Fruit fly (Drosophila melanogaster) whole organism, embryonic: Measurements from ENCODE around the gene GIIIspla2.

Experiments used
- Atf3 ChIP-seq: fragments of 200-800 bp; sonication (Bioruptor generic); optimal IDR thresholded peaks from 3 replicates; lab custom pipeline; 2016; ENCODE audit warnings: missing biosample characterization, missing genetic modification characterization
- CG11456 ChIP-seq: fragments of 200-800 bp; sonication (Bioruptor generic); IDR thresholded peaks from 3 replicates; pipeline ENCODE4 v1.3.6; 2022; ENCODE audit warnings: missing biosample characterization, missing genetic modification characterization
- CG12155 ChIP-seq: fragments of 200-800 bp; sonication (Bioruptor generic); optimal IDR thresholded peaks from 3 replicates; lab custom pipeline; 2016; ENCODE audit warnings: missing biosample characterization, missing genetic modification characterization
- CG1233 ChIP-seq: fragments of 200-800 bp; sonication (Bioruptor generic); optimal IDR thresholded peaks from 4 replicates; lab custom pipeline; 2018; ENCODE audit warnings: missing biosample characterization, mild to moderate bottlenecking, missing genetic modification characterization
- CG13123 ChIP-seq: fragments of 200-800 bp; sonication (Bioruptor generic); optimal IDR thresholded peaks from 2 replicates; lab custom pipeline; 2016; ENCODE audit warnings: missing biosample characterization, missing genetic modification characterization
- CG17359 ChIP-seq: fragments of 200-800 bp; sonication (Bioruptor generic); optimal IDR thresholded peaks from 3 replicates; lab custom pipeline; 2018; ENCODE audit warnings: missing biosample characterization, mild to moderate bottlenecking, missing genetic modification characterization, moderate library complexity
- CG18599 ChIP-seq: fragments of 200-800 bp; sonication (Bioruptor generic); optimal IDR thresholded peaks from 3 replicates; lab custom pipeline; 2017; ENCODE audit warnings: missing biosample characterization, missing genetic modification characterization, mild to moderate bottlenecking, moderate library complexity, missing genetic modification reagents
- CG30403 ChIP-seq: fragments of 200-800 bp; sonication (Bioruptor generic); optimal IDR thresholded peaks from 3 replicates; lab custom pipeline; 2016; ENCODE audit warnings: missing biosample characterization, missing genetic modification characterization
- CG31224 ChIP-seq: fragments of 200-800 bp; sonication (Bioruptor generic); IDR thresholded peaks from 2 replicates; pipeline ENCODE4 v1.3.6; 2022; ENCODE audit warnings: missing biosample characterization, missing genetic modification characterization
- CG31365 ChIP-seq: fragments of 200-800 bp; sonication (Bioruptor generic); optimal IDR thresholded peaks from 2 replicates; lab custom pipeline; 2018; ENCODE audit warnings: missing biosample characterization, mild to moderate bottlenecking, missing genetic modification characterization
- CG31441 ChIP-seq: fragments of 200-800 bp; sonication (Bioruptor generic); IDR thresholded peaks from 2 replicates; pipeline ENCODE4 v1.3.6; 2022; ENCODE audit warnings: missing biosample characterization, missing genetic modification characterization
- CG32772 ChIP-seq: fragments of 200-800 bp; sonication (Bioruptor generic); IDR thresholded peaks from 2 replicates; pipeline ENCODE4 v1.3.6; 2022; ENCODE audit warnings: missing biosample characterization, missing genetic modification characterization
- CG34224 ChIP-seq: fragments of 200-800 bp; sonication (Bioruptor generic); IDR thresholded peaks from 3 replicates; pipeline ENCODE4 v1.3.6; 2022; ENCODE audit warnings: missing biosample characterization, missing genetic modification characterization; ENCODE audit not compliant: partially characterized antibody
- CG4360 ChIP-seq: fragments of 200-800 bp; sonication (Bioruptor generic); IDR thresholded peaks from 2 replicates; pipeline ENCODE4 v1.3.6; 2022; ENCODE audit warnings: missing biosample characterization, missing genetic modification characterization
- CG6254 ChIP-seq: fragments of 200-800 bp; sonication (Bioruptor generic); optimal IDR thresholded peaks from 3 replicates; lab custom pipeline; 2017; ENCODE audit warnings: mild to moderate bottlenecking, missing biosample characterization, missing genetic modification reagents, missing genetic modification characterization
- CG7987 ChIP-seq: fragments of 200-800 bp; sonication (Bioruptor generic); optimal IDR thresholded peaks from 2 replicates; lab custom pipeline; 2018; ENCODE audit warnings: missing biosample characterization, mild to moderate bottlenecking, missing genetic modification characterization, moderate library complexity
- CG8478 ChIP-seq: fragments of >200 bp; optimal IDR thresholded peaks from 2 replicates; lab custom pipeline; 2018
- CG9797 ChIP-seq: fragments of 200-800 bp; sonication (Bioruptor generic); optimal IDR thresholded peaks from 3 replicates; lab custom pipeline; 2018; ENCODE audit warnings: missing biosample characterization, mild to moderate bottlenecking, missing genetic modification characterization
- Dip2 ChIP-seq: fragments of 200-800 bp; sonication (Bioruptor generic); IDR thresholded peaks from 2 replicates; pipeline ENCODE4 v1.3.6; 2022; ENCODE audit warnings: missing biosample characterization, missing genetic modification characterization
- Gsc ChIP-seq: fragments of 200-800 bp; sonication (Bioruptor generic); IDR thresholded peaks from 2 replicates; pipeline ENCODE4 v1.3.6; 2022; ENCODE audit warnings: missing biosample characterization, missing genetic modification characterization
- Gug ChIP-seq: fragments of 200-800 bp; sonication (Bioruptor generic); IDR thresholded peaks from 4 replicates; pipeline ENCODE4 v1.3.6; 2022; ENCODE audit warnings: missing biosample characterization, missing genetic modification characterization
- HLH54F ChIP-seq: fragments of 200-800 bp; sonication (Bioruptor generic); optimal IDR thresholded peaks from 3 replicates; lab custom pipeline; 2016; ENCODE audit warnings: missing biosample characterization, missing genetic modification characterization
- Hand ChIP-seq: fragments of 200-800 bp; sonication (Bioruptor generic); optimal IDR thresholded peaks from 2 replicates; lab custom pipeline; 2017; ENCODE audit warnings: mild to moderate bottlenecking, missing biosample characterization, missing genetic modification reagents, missing genetic modification characterization
- Hr51 ChIP-seq, 2 experiments: fragments of 200-800 bp; sonication (Bioruptor generic); optimal IDR thresholded peaks; 2 replicates in 1 of 2; 3 replicates in 1 of 2; lab custom pipeline; 2016 to 2018; ENCODE audit warnings: missing biosample characterization in 2 of 2, missing genetic modification characterization in 2 of 2, mild to moderate bottlenecking in 1 of 2, moderate library complexity in 1 of 2
- MTF-1 ChIP-seq: fragments of 200-800 bp; sonication (Bioruptor generic); optimal IDR thresholded peaks from 2 replicates; lab custom pipeline; 2018; ENCODE audit warnings: missing biosample characterization, mild to moderate bottlenecking, missing genetic modification characterization, borderline replicate concordance
- Mes4 ChIP-seq: fragments of 200-800 bp; sonication (Bioruptor generic); optimal IDR thresholded peaks from 2 replicates; lab custom pipeline; 2016; ENCODE audit warnings: missing biosample characterization, missing genetic modification characterization
- Mrtf ChIP-seq: fragments of 200-800 bp; sonication (Bioruptor generic); IDR thresholded peaks from 3 replicates; pipeline ENCODE4 v1.3.6; 2022; ENCODE audit warnings: missing biosample characterization, missing genetic modification characterization
- NK7.1 ChIP-seq: fragments of 200-800 bp; sonication (Bioruptor generic); optimal IDR thresholded peaks from 3 replicates; lab custom pipeline; 2016; ENCODE audit warnings: missing biosample characterization, missing genetic modification characterization
- Pdp1 ChIP-seq, 2 experiments: fragments of 200-800 bp; sonication (Bioruptor generic); optimal IDR thresholded peaks; 3 replicates each; lab custom pipeline; 2016; ENCODE audit warnings: missing biosample characterization in 2 of 2, missing genetic modification characterization in 2 of 2, mild to moderate bottlenecking in 1 of 2, moderate library complexity in 1 of 2
- ap ChIP-seq: fragments of 200-800 bp; sonication (Bioruptor generic); IDR thresholded peaks from 2 replicates; pipeline ENCODE4 v1.3.6; 2022; ENCODE audit warnings: missing biosample characterization, missing genetic modification characterization
- bab2 ChIP-seq: fragments of 200-800 bp; sonication (Bioruptor generic); optimal IDR thresholded peaks from 2 replicates; lab custom pipeline; 2016; ENCODE audit warnings: missing biosample characterization, missing genetic modification characterization
- caup ChIP-seq: fragments of 200-800 bp; sonication (Bioruptor generic); optimal IDR thresholded peaks from 3 replicates; lab custom pipeline; 2017; ENCODE audit warnings: missing biosample characterization, mild to moderate bottlenecking, missing genetic modification characterization, moderate library complexity; ENCODE audit not compliant: severe bottlenecking
- cwo ChIP-seq: fragments of 200-800 bp; sonication (Bioruptor generic); optimal IDR thresholded peaks from 3 replicates; lab custom pipeline; 2017; ENCODE audit warnings: missing biosample characterization, missing genetic modification characterization, mild to moderate bottlenecking, moderate library complexity, missing genetic modification reagents
- da ChIP-seq: fragments of 200-800 bp; sonication (Bioruptor generic); optimal IDR thresholded peaks from 2 replicates; lab custom pipeline; 2016; ENCODE audit warnings: missing biosample characterization, missing genetic modification characterization
- ems ChIP-seq: fragments of 200-800 bp; sonication (Bioruptor generic); optimal IDR thresholded peaks from 3 replicates; lab custom pipeline; 2016; ENCODE audit warnings: missing biosample characterization, missing genetic modification characterization
- fd3F ChIP-seq: fragments of 200-800 bp; sonication (Bioruptor generic); optimal IDR thresholded peaks from 2 replicates; lab custom pipeline; 2018; ENCODE audit warnings: missing biosample characterization, mild to moderate bottlenecking, missing genetic modification characterization, moderate library complexity
- ftz-f1 ChIP-seq: fragments of 200-800 bp; sonication (Bioruptor generic); optimal IDR thresholded peaks from 2 replicates; lab custom pipeline; 2016; ENCODE audit warnings: missing biosample characterization, missing genetic modification characterization
- gem ChIP-seq: fragments of 200-800 bp; sonication (Bioruptor generic); optimal IDR thresholded peaks from 2 replicates; lab custom pipeline; 2019; ENCODE audit warnings: missing biosample characterization, mild to moderate bottlenecking, missing genetic modification characterization, moderate library complexity
- nerfin-1 ChIP-seq: fragments of 200-800 bp; sonication (Bioruptor generic); optimal IDR thresholded peaks from 3 replicates; lab custom pipeline; 2019; ENCODE audit warnings: missing biosample characterization, mild to moderate bottlenecking, missing genetic modification characterization, moderate library complexity
- nom ChIP-seq: fragments of 200-800 bp; sonication (Bioruptor generic); optimal IDR thresholded peaks from 2 replicates; lab custom pipeline; 2017; ENCODE audit warnings: missing biosample characterization, missing genetic modification characterization, mild to moderate bottlenecking, moderate library complexity, missing genetic modification reagents
- otp ChIP-seq: fragments of 200-800 bp; sonication (Bioruptor generic); IDR thresholded peaks from 3 replicates; pipeline ENCODE4, ENCODE4 v1.3.6; 2022; ENCODE audit warnings: missing biosample characterization, missing genetic modification characterization
- pros ChIP-seq: fragments of 200-800 bp; sonication (Bioruptor generic); optimal IDR thresholded peaks from 3 replicates; lab custom pipeline; 2019; ENCODE audit warnings: missing biosample characterization, mild to moderate bottlenecking, missing genetic modification characterization, moderate library complexity
- ro ChIP-seq: fragments of 200-800 bp; sonication (Bioruptor generic); IDR thresholded peaks from 2 replicates; pipeline ENCODE4 v1.3.6; 2022; ENCODE audit warnings: missing biosample characterization, missing genetic modification characterization
- row ChIP-seq: fragments of 200-800 bp; sonication (Bioruptor generic); IDR thresholded peaks from 3 replicates; pipeline ENCODE4 v1.3.6; 2022; ENCODE audit warnings: missing biosample characterization, missing genetic modification characterization
- sr ChIP-seq: fragments of 200-800 bp; sonication (Bioruptor generic); IDR thresholded peaks from 3 replicates; pipeline ENCODE4 v1.3.6; 2022; ENCODE audit warnings: missing biosample characterization, missing genetic modification characterization
- toy ChIP-seq: fragments of 200-800 bp; sonication (Bioruptor generic); IDR thresholded peaks from 2 replicates; pipeline ENCODE4 v1.3.6; 2022; ENCODE audit warnings: missing biosample characterization, missing genetic modification characterization
- trh ChIP-seq: fragments of 200-800 bp; sonication (Bioruptor generic); optimal IDR thresholded peaks from 2 replicates; lab custom pipeline; 2016; ENCODE audit warnings: missing biosample characterization, missing genetic modification characterization
- usp ChIP-seq: fragments of >200 bp; optimal IDR thresholded peaks from 2 replicates; lab custom pipeline; 2017; ENCODE audit warnings: missing biosample characterization, missing genetic modification characterization
- wek ChIP-seq: fragments of 200-800 bp; sonication (Bioruptor generic); optimal IDR thresholded peaks from 3 replicates; lab custom pipeline; 2018; ENCODE audit warnings: missing biosample characterization, mild to moderate bottlenecking, missing genetic modification characterization, moderate library complexity
- zen ChIP-seq: fragments of 200-800 bp; sonication (Bioruptor generic); optimal IDR thresholded peaks from 3 replicates; lab custom pipeline; 2018; ENCODE audit warnings: missing biosample characterization, mild to moderate bottlenecking, missing genetic modification characterization, moderate library complexity

Gene GIIIspla2

dm6 chrX:8131693-8132313, 25.6 kb upstream of the GIIIspla2 start, which contains the start of gene CG10958 (continued):
- TF ChIP-seq trh (GFP tag; lab: Kevin White, UChicago): no peak
- TF ChIP-seq CG1233 (GFP tag; lab: Kevin White, UChicago): peak; percentile 57
- peak; percentile 46 for TF ChIP-seq CG31441
- no peak for TF ChIP-seq zen (tag; lab: Kevin White, UChicago)
- TF ChIP-seq Hr51 (GFP tag; optimal IDR thresholded peaks at IDR 0.05; lab: Kevin White, UChicago): peak in 1 of 2 experiments; percentile 60
- TF ChIP-seq Hand (GFP tag; lab: Kevin White, UChicago): no peak
- peak; percentile 45 for TF ChIP-seq ems (GFP tag; lab: Kevin White, UChicago)
- TF ChIP-seq row: peak; percentile 82
- TF ChIP-seq CG13123 (GFP tag; lab: Kevin White, UChicago): peak; percentile 21
- TF ChIP-seq nerfin-1 (tag; lab: Kevin White, UChicago): peak; percentile 1
- TF ChIP-seq CG4360: no peak
- TF ChIP-seq da (GFP tag; lab: Kevin White, UChicago): no peak
- TF ChIP-seq wek (GFP tag; lab: Kevin White, UChicago): no peak
- peak; percentile 49 for TF ChIP-seq CG17359
- TF ChIP-seq CG31365 (tag; lab: Kevin White, UChicago): no peak
- no peak for TF ChIP-seq CG9797 (GFP tag; lab: Kevin White, UChicago)
- TF ChIP-seq Pdp1 (GFP tag; optimal IDR thresholded peaks at IDR 0.05; lab: Kevin White, UChicago): peak; percentile 40 to 42
- no peak for TF ChIP-seq CG34224 (GFP tag; lab: Robert Waterston, UW)
- TF ChIP-seq CG7987: no peak
- TF ChIP-seq CG6254 (GFP tag; lab: Kevin White, UChicago): no peak
- no peak for TF ChIP-seq Mrtf
- peak; percentile 56 for TF ChIP-seq caup
- no peak for TF ChIP-seq Mes4
- TF ChIP-seq CG18599 (GFP tag; lab: Kevin White, UChicago): peak; percentile 76
- TF ChIP-seq CG12155 (GFP tag; lab: Kevin White, UChicago): peak; percentile 63
- TF ChIP-seq Gug (GFP tag; lab: Robert Waterston, UW): peak; percentile 44; the same call in 1 of the 4 replicates
- TF ChIP-seq pros: no peak
- peak; percentile 52; the same call in 1 of the 2 replicates for TF ChIP-seq CG32772 (GFP tag; lab: Robert Waterston, UW)
- no peak for TF ChIP-seq NK7.1 (GFP tag; lab: Kevin White, UChicago)
- no peak for TF ChIP-seq usp
- peak; percentile 77 for TF ChIP-seq gem
- peak; percentile 70 for TF ChIP-seq CG30403
- TF ChIP-seq Dip2 (GFP tag; lab: Robert Waterston, UW): no peak
- TF ChIP-seq CG11456: peak; percentile 52; the same call in 1 of the 3 replicates
- TF ChIP-seq ftz-f1 (GFP tag; lab: Kevin White, UChicago): no peak
- no peak for TF ChIP-seq otp (GFP tag; lab: Robert Waterston, UW)
- no peak for TF ChIP-seq toy
- TF ChIP-seq ap (GFP tag; lab: Robert Waterston, UW): peak; percentile 39; the same call in 1 of the 2 replicates
- TF ChIP-seq CG8478: no peak
- peak; percentile 37 for TF ChIP-seq nom
- TF ChIP-seq MTF-1 (GFP tag; lab: Kevin White, UChicago): no peak
- peak; percentile 34 for TF ChIP-seq HLH54F
- no peak for TF ChIP-seq ro (GFP tag; lab: Robert Waterston, UW)
- TF ChIP-seq CG31224 (GFP tag; lab: Robert Waterston, UW): no peak
- no peak for TF ChIP-seq bab2
- TF ChIP-seq sr (GFP tag; lab: Robert Waterston, UW): no peak
- no peak for TF ChIP-seq Gsc (GFP tag; lab: Robert Waterston, UW)
- TF ChIP-seq fd3F (GFP tag; lab: Kevin White, UChicago): peak; percentile 50
- TF ChIP-seq cwo (GFP tag; lab: Kevin White, UChicago): peak; percentile 18
- TF ChIP-seq Atf3 (GFP tag; lab: Kevin White, UChicago): peak; percentile 51
